Worm (Caenorhabditis elegans) whole organism, young adult: ENCODE measurements around the gene fbxa-224.

Experiments
- B0261.1 ChIP-seq: sonication (generic microtip); optimal IDR thresholded peaks from 2 replicates; lab custom pipeline; 2016; ENCODE audit warnings: mild to moderate bottlenecking, missing genetic modification characterization, moderate library complexity, missing compliant biosample characterization
- B0336.3 ChIP-seq: fragments of 200-800 bp; sonication (Bioruptor generic); IDR thresholded peaks from 2 replicates; pipeline ENCODE4 v1.3.6; 2022; ENCODE audit warnings: missing genetic modification characterization, missing compliant biosample characterization
- F23B12.7 ChIP-seq: sonication (generic microtip); optimal IDR thresholded peaks from 2 replicates; lab custom pipeline; 2017; ENCODE audit warnings: missing genetic modification characterization, mild to moderate bottlenecking, missing compliant biosample characterization, antibody characterized with exemption, moderate library complexity; ENCODE audit not compliant: insufficient read depth
- F49E8.2 ChIP-seq: sonication (generic microtip); optimal IDR thresholded peaks from 3 replicates; lab custom pipeline; 2017; ENCODE audit warnings: missing genetic modification characterization, mild to moderate bottlenecking, missing compliant biosample characterization, antibody characterized with exemption, moderate library complexity; ENCODE audit not compliant: insufficient read depth
- F52B5.7 ChIP-seq: sonication (generic microtip); optimal IDR thresholded peaks from 2 replicates; lab custom pipeline; 2016; ENCODE audit warnings: mild to moderate bottlenecking, missing genetic modification characterization, missing compliant biosample characterization
- T26A5.8 ChIP-seq: sonication (generic microtip); optimal IDR thresholded peaks from 2 replicates; lab custom pipeline; 2016; ENCODE audit warnings: missing genetic modification characterization, missing compliant biosample characterization
- Y79H2A.3 ChIP-seq: fragments of 200-800 bp; sonication (Bioruptor generic); conservative IDR thresholded peaks from 2 replicates; pipeline ENCODE4 v1.3.6; 2022; ENCODE audit warnings: missing genetic modification reagents, missing genetic modification characterization, missing compliant biosample characterization
- Y95B8A.8 ChIP-seq: fragments of 200-800 bp; sonication (Bioruptor generic); IDR thresholded peaks from 2 replicates; pipeline ENCODE4 v1.3.6; 2022; ENCODE audit warnings: missing genetic modification reagents, missing genetic modification characterization, missing compliant biosample characterization
- akir-1 ChIP-seq: fragments of 200-800 bp; sonication (Bioruptor generic); optimal IDR thresholded peaks from 2 replicates; lab custom pipeline; 2018; ENCODE audit warnings: mild to moderate bottlenecking, missing genetic modification characterization, moderate library complexity, missing compliant biosample characterization
- ama-1 ChIP-seq, 3 experiments: fragments of 150-350 bp in 1 of 3; sonication (generic microtip) in 2 of 3; optimal IDR thresholded peaks; 2 replicates each; lab custom pipeline; 2014 to 2018; ENCODE audit warnings: missing biosample characterization in 2 of 3, missing genetic modification characterization in 2 of 3, missing genetic modification reagents in 2 of 3
- aptf-3 ChIP-seq: fragments of 200-800 bp; sonication (Bioruptor generic); IDR thresholded peaks from 2 replicates; pipeline ENCODE4 v1.3.6; 2022; ENCODE audit warnings: missing genetic modification characterization, missing compliant biosample characterization
- attf-3 ChIP-seq: fragments of 200-800 bp; sonication (Bioruptor generic); conservative IDR thresholded peaks from 2 replicates; pipeline ENCODE4 v1.3.6; 2022; ENCODE audit warnings: missing genetic modification reagents, missing genetic modification characterization, missing compliant biosample characterization
- bed-1 ChIP-seq: fragments of 200-800 bp; sonication (Bioruptor generic); IDR thresholded peaks from 2 replicates; pipeline ENCODE4 v1.3.6; 2022; ENCODE audit warnings: missing genetic modification reagents, missing genetic modification characterization, missing compliant biosample characterization
- bed-2 ChIP-seq: fragments of 200-800 bp; sonication (Bioruptor generic); IDR thresholded peaks from 2 replicates; pipeline ENCODE4 v1.3.6; 2022; ENCODE audit warnings: missing genetic modification reagents, missing genetic modification characterization, missing compliant biosample characterization
- cebp-2 ChIP-seq: fragments of 200-800 bp; sonication (Bioruptor generic); IDR thresholded peaks from 2 replicates; pipeline ENCODE4 v1.3.6; 2022; ENCODE audit warnings: missing genetic modification characterization, missing compliant biosample characterization
- ceh-58 ChIP-seq: fragments of 200-800 bp; sonication (Bioruptor generic); IDR thresholded peaks from 2 replicates; pipeline ENCODE4 v1.3.6; 2022; ENCODE audit warnings: missing genetic modification characterization, missing compliant biosample characterization
- dox-1 ChIP-seq: fragments of 200-800 bp; sonication (Bioruptor generic); IDR thresholded peaks from 2 replicates; pipeline ENCODE4 v1.3.6; 2022; ENCODE audit warnings: missing genetic modification reagents, missing genetic modification characterization, missing compliant biosample characterization
- efl-1 ChIP-seq: fragments of 150-350 bp; optimal IDR thresholded peaks from 2 replicates; lab custom pipeline; 2014; ENCODE audit warnings: missing biosample characterization, missing genetic modification reagents, missing genetic modification characterization
- egl-18 ChIP-seq: fragments of 200-800 bp; sonication (Bioruptor generic); IDR thresholded peaks from 2 replicates; pipeline ENCODE4 v1.3.6; 2022; ENCODE audit warnings: missing genetic modification reagents, missing genetic modification characterization, missing compliant biosample characterization
- fkh-3 ChIP-seq: sonication (generic microtip); optimal IDR thresholded peaks from 2 replicates; lab custom pipeline; 2016; ENCODE audit warnings: mild to moderate bottlenecking, missing genetic modification characterization, missing compliant biosample characterization
- hmg-1.2 ChIP-seq: fragments of 200-800 bp; sonication (Bioruptor generic); IDR thresholded peaks from 2 replicates; pipeline ENCODE4 v1.3.6; 2022; ENCODE audit warnings: missing genetic modification reagents, missing genetic modification characterization, missing compliant biosample characterization
- hsf-1 ChIP-seq: fragments of 200-800 bp; sonication (Bioruptor generic); IDR thresholded peaks from 2 replicates; pipeline ENCODE4 v1.3.6; 2022; ENCODE audit warnings: missing genetic modification reagents, missing genetic modification characterization, missing compliant biosample characterization
- let-526 ChIP-seq: fragments of 200-800 bp; sonication (Bioruptor generic); IDR thresholded peaks from 2 replicates; pipeline ENCODE4 v1.3.6; 2022; ENCODE audit warnings: missing genetic modification reagents, missing genetic modification characterization, missing compliant biosample characterization
- lin-35 ChIP-seq, 3 experiments: fragments of 150-350 bp in 2 of 3; sonication (generic microtip) in 1 of 3; optimal IDR thresholded peaks; 2 replicates each; lab custom pipeline; 2014 to 2018; ENCODE audit warnings: missing biosample characterization in 3 of 3, missing genetic modification characterization in 3 of 3, missing genetic modification reagents in 3 of 3
- mes-4 ChIP-seq: sonication (generic microtip); optimal IDR thresholded peaks from 2 replicates; lab custom pipeline; 2016; ENCODE audit warnings: missing genotype, missing genetic modification characterization, missing compliant biosample characterization
- nfya-1 ChIP-seq: sonication (generic microtip); optimal IDR thresholded peaks from 2 replicates; lab custom pipeline; 2017; ENCODE audit warnings: antibody characterized with exemption, missing compliant biosample characterization, missing genetic modification characterization, borderline replicate concordance; ENCODE audit not compliant: insufficient read depth
- pha-4 ChIP-seq: fragments of 150-350 bp; sonication (generic microtip); optimal IDR thresholded peaks from 2 replicates; lab custom pipeline; 2014; ENCODE audit warnings: missing biosample characterization, missing genetic modification reagents, missing genetic modification characterization
- repo-1 ChIP-seq: sonication (generic microtip); optimal IDR thresholded peaks from 2 replicates; lab custom pipeline; 2017; ENCODE audit warnings: mild to moderate bottlenecking, missing genetic modification characterization, missing compliant biosample characterization
- sea-2 ChIP-seq: fragments of 200-800 bp; sonication (Bioruptor generic); IDR thresholded peaks from 2 replicates; pipeline ENCODE4 v1.3.6; 2022; ENCODE audit warnings: missing genetic modification characterization, missing compliant biosample characterization
- snpc-1.3 ChIP-seq: sonication (generic microtip); optimal IDR thresholded peaks from 2 replicates; lab custom pipeline; 2017; ENCODE audit warnings: missing genetic modification characterization, mild to moderate bottlenecking, missing compliant biosample characterization, antibody characterized with exemption, moderate library complexity, missing genotype, missing genetic modification reagents; ENCODE audit not compliant: insufficient read depth
- snpc-3.4 ChIP-seq: sonication (generic microtip); optimal IDR thresholded peaks from 2 replicates; lab custom pipeline; 2017; ENCODE audit warnings: missing genetic modification characterization, mild to moderate bottlenecking, missing compliant biosample characterization, antibody characterized with exemption, moderate library complexity, missing genotype, missing genetic modification reagents
- sptf-2 ChIP-seq: fragments of 200-800 bp; sonication (Bioruptor generic); optimal IDR thresholded peaks from 2 replicates; lab custom pipeline; 2018; ENCODE audit warnings: mild to moderate bottlenecking, missing genetic modification characterization, missing compliant biosample characterization
- tbp1 ChIP-seq: fragments of 200-800 bp; sonication (Bioruptor generic); optimal IDR thresholded peaks from 2 replicates; lab custom pipeline; 2018; ENCODE audit warnings: mild to moderate bottlenecking, missing genetic modification characterization, missing compliant biosample characterization
- tbx-9 ChIP-seq: sonication (generic microtip); optimal IDR thresholded peaks from 2 replicates; lab custom pipeline; 2016; ENCODE audit warnings: borderline replicate concordance, missing genetic modification characterization, inconsistent platforms, missing compliant biosample characterization
- tlf-1 ChIP-seq: fragments of 200-800 bp; sonication (Bioruptor generic); optimal IDR thresholded peaks from 2 replicates; lab custom pipeline; 2018; ENCODE audit warnings: mild to moderate bottlenecking, missing genetic modification characterization, missing compliant biosample characterization
- unc-62 ChIP-seq: fragments of 150-350 bp; optimal IDR thresholded peaks from 2 replicates; lab custom pipeline; 2014; ENCODE audit warnings: missing biosample characterization, missing genetic modification reagents, missing genetic modification characterization
- zfh-2 ChIP-seq: fragments of 200-800 bp; sonication (Bioruptor generic); conservative IDR thresholded peaks from 2 replicates; pipeline ENCODE4 v1.3.6; 2022; ENCODE audit warnings: missing genetic modification reagents, missing genetic modification characterization, missing compliant biosample characterization
- ztf-25 ChIP-seq: fragments of 200-800 bp; sonication (Bioruptor generic); IDR thresholded peaks from 2 replicates; pipeline ENCODE4 v1.3.6; 2022; ENCODE audit warnings: missing genetic modification reagents, missing genetic modification characterization, missing compliant biosample characterization
- ztf-26 ChIP-seq: sonication (generic microtip); optimal IDR thresholded peaks from 2 replicates; lab custom pipeline; 2017; ENCODE audit warnings: missing genetic modification characterization, missing compliant biosample characterization

fbxa-224 gene

DNA sequence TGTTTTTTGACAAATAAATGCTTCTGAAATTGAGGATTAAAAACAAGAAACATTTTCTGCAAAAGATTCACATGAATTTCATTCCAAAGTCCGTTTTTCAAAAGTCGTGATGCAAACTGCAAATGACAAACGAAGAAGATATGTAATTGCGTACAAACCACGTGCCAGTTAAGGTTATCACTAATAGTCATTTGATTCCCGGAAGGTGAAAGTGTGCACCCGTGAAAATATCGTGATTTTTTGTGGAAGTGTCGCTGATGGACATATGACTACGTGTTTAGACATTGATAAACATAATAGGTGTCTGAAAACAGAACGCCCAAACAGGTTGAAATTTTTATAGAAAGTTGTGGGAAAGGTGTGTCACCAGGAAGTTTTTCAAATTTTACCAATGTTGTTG is 19.7 kb downstream of the fbxa-224 start (continued):
- TF ChIP-seq Y79H2A.3 (GFP tag; lab: Robert Waterston, UW) (no peak), ztf-26 (tag; lab: Kevin White, UChicago) (peak; percentile 63), F49E8.2 (tag; lab: Kevin White, UChicago) (no peak), bed-2 (GFP tag; lab: Robert Waterston, UW) (no peak), let-526 (GFP tag; lab: Robert Waterston, UW) (peak; percentile 62; the same call in 1 of the 2 replicates), hmg-1.2 (GFP tag; lab: Robert Waterston, UW) (0 out of 2 replicates have a peak, but pooled peaks have one; percentile 24), Y95B8A.8 (GFP tag; lab: Robert Waterston, UW) (peak; percentile 53; the same call in 1 of the 2 replicates), snpc-3.4 (tag; lab: Kevin White, UChicago) (no peak)
- TF ChIP-seq, all 124 proteins: peak for 23

DNA sequence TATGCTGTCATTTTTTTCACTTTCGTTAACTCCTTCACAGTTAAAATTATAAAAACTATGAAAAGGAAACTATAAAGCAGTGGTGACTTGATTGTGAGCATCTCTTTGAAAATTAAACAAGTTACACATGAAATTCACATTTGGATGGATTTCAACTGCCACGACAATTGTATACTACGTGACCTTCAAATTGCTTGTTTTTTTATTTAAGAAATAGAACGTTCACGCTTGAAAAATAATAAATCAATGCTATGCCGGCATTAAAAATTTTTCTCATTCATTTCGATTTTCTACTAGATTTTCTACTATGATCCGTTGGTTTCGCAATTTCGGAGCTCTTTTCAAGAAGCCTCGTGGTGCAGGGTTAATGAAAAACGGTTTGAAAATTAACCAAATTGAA is 22.5 kb downstream of the fbxa-224 start, which contains the start of the genes ZK1290.7 and rnh-1.1:
Gene ZK1290.7, minus strand, starts transcription at position 101 of the 400 bp plus-strand sequence.
Gene rnh-1.1, plus strand, starts transcription at position 281 of the 400 bp plus-strand sequence.
- TF ChIP-seq B0336.3 (GFP tag; lab: Robert Waterston, UW): no peak
- TF ChIP-seq ceh-58: no peak
- no peak for TF ChIP-seq ama-1 (optimal IDR thresholded peaks at IDR 0.05; lab: Kevin White, UChicago)
- no peak for TF ChIP-seq ama-1 (GFP tag; optimal IDR thresholded peaks at IDR 0.05; lab: Kevin White, UChicago)
- TF ChIP-seq attf-3 (GFP tag; lab: Robert Waterston, UW): no peak
- TF ChIP-seq repo-1 (tag; lab: Kevin White, UChicago): no peak
- TF ChIP-seq tlf-1 (GFP tag; lab: Kevin White, UChicago): no peak
- no peak for TF ChIP-seq F23B12.7 (tag; lab: Kevin White, UChicago)
- no peak for TF ChIP-seq tbx-9 (tag; lab: Kevin White, UChicago)
- no peak for TF ChIP-seq mes-4 (tag; lab: Kevin White, UChicago)
- TF ChIP-seq sptf-2 (GFP tag; lab: Kevin White, UChicago): no peak
- TF ChIP-seq efl-1 (GFP tag; lab: Kevin White, UChicago): no peak

- TF ChIP-seq F23B12.7 (tag; lab: Kevin White, UChicago) (no peak), cebp-2 (GFP tag; lab: Robert Waterston, UW) (no peak), unc-62 (GFP tag; lab: Kevin White, UChicago) (no peak), lin-35 (GFP tag; optimal IDR thresholded peaks at IDR 0.05; lab: Kevin White, UChicago) (no peak), hsf-1 (GFP tag; lab: Robert Waterston, UW) (no peak), sea-2 (no peak), aptf-3 (GFP tag; lab: Robert Waterston, UW) (no peak), ztf-25 (GFP tag; lab: Robert Waterston, UW) (no peak), egl-18 (GFP tag; lab: Robert Waterston, UW) (no peak), B0261.1 (tag; lab: Kevin White, UChicago) (no peak), F52B5.7 (tag; lab: Kevin White, UChicago) (no peak), akir-1 (no peak)
Measured at ce11 chrII:7523281-7523680, 24.7 kb downstream of the fbxa-224 start, which contains the start of gene ZK1290.15. Gene ZK1290.15, plus strand, starts transcription at chrII:7523581.

DNA sequence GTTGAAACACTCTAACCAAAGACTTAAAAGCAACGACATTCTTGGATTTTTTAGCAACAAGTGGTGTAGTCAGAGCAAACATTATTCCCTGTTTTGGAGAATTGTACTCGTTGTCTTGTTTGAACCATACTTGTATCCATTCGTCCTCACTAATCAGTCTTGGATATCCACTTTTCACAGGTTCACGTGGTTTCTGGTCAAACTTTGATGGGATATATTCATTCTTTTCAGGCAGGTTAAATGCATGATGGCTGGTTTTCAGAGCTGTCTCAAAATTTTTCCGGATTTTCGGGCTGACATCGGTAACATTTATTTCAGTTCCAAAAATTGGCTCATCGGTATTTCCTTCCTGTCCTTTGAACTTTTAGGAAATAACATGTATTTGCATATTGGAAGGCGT is 26.5 kb downstream of the fbxa-224 start:
- TF ChIP-seq bed-1 (GFP tag; lab: Robert Waterston, UW) (no peak), hsf-1 (GFP tag; lab: Robert Waterston, UW) (no peak), sea-2 (no peak), tbp1 (GFP tag; lab: Kevin White, UChicago) (no peak), nfya-1 (no peak), snpc-1.3 (tag; lab: Kevin White, UChicago) (no peak), pha-4 (no peak), fkh-3 (no peak), zfh-2 (no peak), dox-1 (GFP tag; lab: Robert Waterston, UW) (no peak), T26A5.8 (tag; lab: Kevin White, UChicago) (no peak)
- TF ChIP-seq, all 124 proteins: peak for 0
